Fruit fly (Drosophila melanogaster) whole organism, prepupa: ENCODE data around the gene bun.
A peak's percentile ranks its signal among the peaks of the same experiment; 100 is the strongest.

Source experiments
- CG10631 ChIP-seq: fragments of 200-800 bp; sonication (Bioruptor generic); optimal IDR thresholded peaks from 2 replicates; lab custom pipeline; 2016; ENCODE audit warnings: missing biosample characterization, missing genetic modification characterization
- CG10669 ChIP-seq: fragments of 200-800 bp; sonication (Bioruptor generic); optimal IDR thresholded peaks from 3 replicates; lab custom pipeline; 2018; ENCODE audit warnings: missing biosample characterization, mild to moderate bottlenecking, missing genetic modification characterization, moderate library complexity
- CG11762 ChIP-seq: fragments of 200-800 bp; sonication (Bioruptor generic); optimal IDR thresholded peaks from 3 replicates; lab custom pipeline; 2016; ENCODE audit warnings: missing biosample characterization, missing genetic modification characterization; ENCODE audit not compliant: insufficient read depth
- CG11902 ChIP-seq: fragments of 200-800 bp; sonication (Bioruptor generic); optimal IDR thresholded peaks from 3 replicates; lab custom pipeline; 2016; ENCODE audit warnings: missing biosample characterization, missing genetic modification characterization
- CG15336 ChIP-seq: fragments of 200-800 bp; sonication (Bioruptor generic); IDR thresholded peaks from 2 replicates; pipeline ENCODE4 v1.3.6; 2022; ENCODE audit warnings: missing biosample characterization, missing genetic modification characterization
- CG1621 ChIP-seq: fragments of 200-800 bp; sonication (Bioruptor generic); optimal IDR thresholded peaks from 3 replicates; lab custom pipeline; 2018; ENCODE audit warnings: missing biosample characterization, mild to moderate bottlenecking, missing genetic modification characterization
- CG16779 ChIP-seq: fragments of 200-800 bp; sonication (Bioruptor generic); optimal IDR thresholded peaks from 3 replicates; lab custom pipeline; 2017; ENCODE audit warnings: missing biosample characterization, mild to moderate bottlenecking, missing genetic modification characterization
- CG3032 ChIP-seq: fragments of 200-800 bp; optimal IDR thresholded peaks from 2 replicates; lab custom pipeline; 2019; ENCODE audit warnings: missing biosample characterization, mild to moderate bottlenecking, missing genetic modification characterization, moderate library complexity
- CG31627 ChIP-seq: fragments of 200-800 bp; sonication (Bioruptor generic); optimal IDR thresholded peaks from 3 replicates; lab custom pipeline; 2016; ENCODE audit warnings: missing biosample characterization, missing genetic modification characterization
- CG32006 ChIP-seq: fragments of 200-800 bp; sonication (Bioruptor generic); optimal IDR thresholded peaks from 3 replicates; lab custom pipeline; 2017; ENCODE audit warnings: missing biosample characterization, mild to moderate bottlenecking, missing genetic modification characterization
- CG3919 ChIP-seq: fragments of 200-800 bp; sonication (Bioruptor generic); optimal IDR thresholded peaks from 3 replicates; lab custom pipeline; 2016; ENCODE audit warnings: missing biosample characterization, missing genetic modification characterization
- CG6163 ChIP-seq: fragments of 200-800 bp; sonication (Bioruptor generic); IDR thresholded peaks from 3 replicates; pipeline ENCODE4 v1.3.6; 2022; ENCODE audit warnings: missing biosample characterization, missing genetic modification characterization
- CG6808 ChIP-seq: fragments of 200-800 bp; sonication (Bioruptor generic); optimal IDR thresholded peaks from 3 replicates; lab custom pipeline; 2017; ENCODE audit warnings: missing biosample characterization, missing genetic modification characterization, mild to moderate bottlenecking, moderate library complexity, missing genetic modification reagents
- CG6854 ChIP-seq: fragments of 200-800 bp; sonication (Bioruptor generic); optimal IDR thresholded peaks from 2 replicates; lab custom pipeline; 2017; ENCODE audit warnings: missing biosample characterization, mild to moderate bottlenecking, missing genetic modification characterization
- CG7368 ChIP-seq: fragments of 200-800 bp; sonication (Bioruptor generic); optimal IDR thresholded peaks from 3 replicates; lab custom pipeline; 2016; ENCODE audit warnings: missing biosample characterization, missing genetic modification characterization
- CG8119 ChIP-seq: fragments of 200-800 bp; sonication (Bioruptor generic); IDR thresholded peaks from 3 replicates; pipeline ENCODE4 v1.3.6; 2022; ENCODE audit warnings: missing biosample characterization, missing genetic modification characterization
- CG8319 ChIP-seq: fragments of 200-800 bp; sonication (Bioruptor generic); optimal IDR thresholded peaks from 3 replicates; lab custom pipeline; 2016; ENCODE audit warnings: missing biosample characterization, missing genetic modification characterization
- CG8632 ChIP-seq: fragments of 200-800 bp; sonication (Bioruptor generic); optimal IDR thresholded peaks from 3 replicates; lab custom pipeline; 2016; ENCODE audit warnings: missing biosample characterization, missing genetic modification characterization
- CG9139 ChIP-seq: fragments of 200-800 bp; sonication (Bioruptor generic); optimal IDR thresholded peaks from 3 replicates; lab custom pipeline; 2017; ENCODE audit warnings: missing biosample characterization, mild to moderate bottlenecking, missing genetic modification characterization
- Eip78C ChIP-seq: fragments of 200-800 bp; sonication (Bioruptor generic); peaks from one replicate; lab custom pipeline; 2016; ENCODE audit warnings: missing biosample characterization, missing genetic modification characterization
- Ets21C ChIP-seq: fragments of 200-800 bp; sonication (Bioruptor generic); optimal IDR thresholded peaks from 3 replicates; lab custom pipeline; 2016; ENCODE audit warnings: missing biosample characterization, missing genetic modification characterization
- Ets96B ChIP-seq: fragments of 200-800 bp; optimal IDR thresholded peaks from 2 replicates; lab custom pipeline; 2019; ENCODE audit warnings: missing biosample characterization, mild to moderate bottlenecking, missing genetic modification characterization, moderate library complexity
- Gug ChIP-seq: fragments of 200-800 bp; sonication (Bioruptor generic); IDR thresholded peaks from 2 replicates; pipeline ENCODE4 v1.3.6; 2022; ENCODE audit warnings: missing biosample characterization, missing genetic modification characterization
- Hr4 ChIP-seq: fragments of 200-800 bp; sonication (Bioruptor generic); optimal IDR thresholded peaks from 3 replicates; lab custom pipeline; 2016; ENCODE audit warnings: missing biosample characterization, missing genetic modification characterization
- OdsH ChIP-seq: fragments of 200-800 bp; sonication (Bioruptor generic); optimal IDR thresholded peaks from 3 replicates; lab custom pipeline; 2016; ENCODE audit warnings: missing biosample characterization, missing genetic modification characterization
- Sox14 ChIP-seq: fragments of 200-800 bp; sonication (Bioruptor generic); optimal IDR thresholded peaks from 3 replicates; lab custom pipeline; 2016; ENCODE audit warnings: missing biosample characterization, missing genetic modification characterization
- acj6 ChIP-seq: fragments of 200-800 bp; sonication (Bioruptor generic); optimal IDR thresholded peaks from 3 replicates; lab custom pipeline; 2016; ENCODE audit warnings: missing biosample characterization, missing genetic modification characterization
- cyc ChIP-seq: fragments of 200-800 bp; sonication (Bioruptor generic); optimal IDR thresholded peaks from 3 replicates; lab custom pipeline; 2016; ENCODE audit warnings: missing biosample characterization, missing genetic modification characterization
- dsx ChIP-seq: fragments of 200-800 bp; optimal IDR thresholded peaks from 3 replicates; lab custom pipeline; 2019; ENCODE audit warnings: missing biosample characterization, mild to moderate bottlenecking, missing genetic modification characterization, moderate library complexity; ENCODE audit not compliant: poor library complexity, severe bottlenecking
- eg ChIP-seq: fragments of 200-800 bp; sonication (Bioruptor generic); IDR thresholded peaks from 3 replicates; pipeline ENCODE4 v1.3.6; 2022; ENCODE audit warnings: missing biosample characterization, missing genetic modification characterization
- esn ChIP-seq: fragments of 200-800 bp; sonication (Bioruptor generic); optimal IDR thresholded peaks from 2 replicates; lab custom pipeline; 2016; ENCODE audit warnings: missing biosample characterization, mild to moderate bottlenecking, missing genetic modification characterization, moderate library complexity
- fkh ChIP-seq: fragments of 200-800 bp; sonication (Bioruptor generic); optimal IDR thresholded peaks from 3 replicates; lab custom pipeline; 2017; ENCODE audit warnings: missing biosample characterization, mild to moderate bottlenecking, missing genetic modification characterization, moderate library complexity
- lz ChIP-seq: fragments of 200-800 bp; sonication (Bioruptor generic); optimal IDR thresholded peaks from 3 replicates; lab custom pipeline; 2016; ENCODE audit warnings: missing biosample characterization, missing genetic modification characterization
- net ChIP-seq: fragments of 200-800 bp; sonication (Bioruptor generic); optimal IDR thresholded peaks from 3 replicates; lab custom pipeline; 2016; ENCODE audit warnings: missing biosample characterization, missing genetic modification characterization
- pdm3 ChIP-seq: fragments of 200-800 bp; sonication (Bioruptor generic); optimal IDR thresholded peaks from 3 replicates; lab custom pipeline; 2016; ENCODE audit warnings: missing biosample characterization, missing genetic modification characterization
- ss ChIP-seq, 2 experiments: fragments of 200-800 bp; sonication (Bioruptor generic); optimal IDR thresholded peaks; 2 replicates in 1 of 2; 3 replicates in 1 of 2; lab custom pipeline; 2017 to 2018; ENCODE audit warnings: mild to moderate bottlenecking in 2 of 2, missing biosample characterization in 2 of 2, missing genetic modification characterization in 2 of 2, moderate library complexity in 1 of 2
- svp ChIP-seq: fragments of 200-800 bp; sonication (Bioruptor generic); peaks from one replicate; lab custom pipeline; 2016; ENCODE audit warnings: missing biosample characterization, missing genetic modification characterization
- vri ChIP-seq: fragments of 200-800 bp; sonication (Bioruptor generic); optimal IDR thresholded peaks from 3 replicates; lab custom pipeline; 2016; ENCODE audit warnings: missing biosample characterization, mild to moderate bottlenecking, missing genetic modification characterization

Gene bun

DNA sequence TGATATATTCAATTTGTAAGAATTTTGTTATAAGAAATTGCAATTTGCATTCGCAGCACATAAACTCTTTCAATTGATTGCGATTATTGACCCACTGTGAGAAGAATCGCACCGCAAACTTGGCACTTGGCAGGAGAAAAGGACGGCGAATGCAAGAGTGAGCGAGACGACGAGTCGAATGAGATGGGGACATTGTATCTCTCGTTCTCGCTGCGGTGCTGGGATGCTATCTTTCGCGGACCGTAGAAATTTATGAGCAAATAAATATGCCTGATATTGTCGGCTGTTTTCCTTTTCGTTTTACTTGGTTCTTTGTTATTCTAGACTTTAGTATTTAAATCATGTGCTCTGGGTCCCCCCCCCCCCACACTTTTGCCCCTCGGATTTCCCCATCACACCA, 18.8 kb downstream of the bun start (continued):
- 0 out of 2 replicates have a peak, but pooled peaks have one; percentile 24 for TF ChIP-seq Gug (GFP tag; lab: Robert Waterston, UW)
- peak; percentile 14 for TF ChIP-seq vri (GFP tag; lab: Kevin White, UChicago)
- peak; percentile 56 for TF ChIP-seq Eip78C (GFP tag; lab: Kevin White, UChicago)
- no peak for TF ChIP-seq CG8319
- peak; percentile 0 for TF ChIP-seq Hr4 (GFP tag; lab: Kevin White, UChicago)
- TF ChIP-seq acj6 = no peak
- TF ChIP-seq fkh (GFP tag; lab: Kevin White, UChicago) = no peak
- 0 out of 3 replicates have a peak, but pooled peaks have one; percentile 62 for TF ChIP-seq eg (GFP tag; lab: Robert Waterston, UW)
- TF ChIP-seq pdm3 (GFP tag; lab: Kevin White, UChicago) = no peak
- no peak for TF ChIP-seq CG10631
- TF ChIP-seq Sox14 (GFP tag; lab: Kevin White, UChicago) = peak; percentile 65
- peak; percentile 24 for TF ChIP-seq Ets96B (tag; lab: Kevin White, UChicago)
- TF ChIP-seq CG3032 (tag; lab: Kevin White, UChicago) = peak; percentile 11
- peak; percentile 12 for TF ChIP-seq CG3919
- TF ChIP-seq CG15336 (GFP tag; lab: Robert Waterston, UW) = no peak
- TF ChIP-seq esn (GFP tag; lab: Kevin White, UChicago) = no peak
- no peak for TF ChIP-seq Ets21C (GFP tag; lab: Kevin White, UChicago)
- TF ChIP-seq CG8632 (GFP tag; lab: Kevin White, UChicago) = no peak
- no peak for TF ChIP-seq cyc (GFP tag; lab: Kevin White, UChicago)
- TF ChIP-seq CG1621 (tag; lab: Kevin White, UChicago) = peak; percentile 51
- no peak for TF ChIP-seq lz (GFP tag; lab: Kevin White, UChicago)
- no peak for TF ChIP-seq net
- TF ChIP-seq CG11902 (GFP tag; lab: Kevin White, UChicago) = no peak
- TF ChIP-seq CG7368 (GFP tag; lab: Kevin White, UChicago) = no peak
- peak; percentile 84 for TF ChIP-seq svp (GFP tag; lab: Kevin White, UChicago)
- peak; percentile 4 for TF ChIP-seq CG32006 (GFP tag; lab: Kevin White, UChicago)
- TF ChIP-seq CG31627 = no peak
- TF ChIP-seq CG16779 = peak; percentile 36

DNA sequence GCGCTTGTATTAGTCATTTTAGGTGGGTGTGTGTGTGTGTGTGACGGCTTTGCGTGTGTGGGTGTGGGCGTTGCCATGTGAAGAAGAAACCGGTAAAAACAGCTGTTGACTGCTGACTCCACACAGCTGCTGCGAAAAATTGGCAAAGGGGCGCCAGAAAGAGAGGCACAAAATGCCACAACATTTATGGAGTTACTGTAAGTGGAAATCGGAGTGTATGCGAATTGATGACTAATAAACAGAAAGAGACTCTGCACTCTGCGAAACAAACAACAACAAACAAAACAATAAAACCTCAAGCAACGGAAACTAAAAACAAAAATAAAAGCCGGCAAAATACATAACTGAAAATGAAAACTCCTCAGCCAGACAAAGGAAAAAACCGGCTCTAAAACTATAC, 22.3 kb downstream of the bun start:
- peak; percentile 48; the same call in 2 of the 3 replicates for TF ChIP-seq CG8119 (GFP tag; lab: Robert Waterston, UW)
- no peak for TF ChIP-seq CG7368 (GFP tag; lab: Kevin White, UChicago)
- TF ChIP-seq CG9139 (GFP tag; lab: Kevin White, UChicago) = peak; percentile 5
- no peak for TF ChIP-seq OdsH (GFP tag; lab: Kevin White, UChicago)
- TF ChIP-seq CG3032 (tag; lab: Kevin White, UChicago) = peak; percentile 29
- TF ChIP-seq Eip78C (GFP tag; lab: Kevin White, UChicago) = peak; percentile 57
- TF ChIP-seq CG6808 (GFP tag; lab: Kevin White, UChicago) = peak; percentile 58
- peak; percentile 54; the same call in 1 of the 3 replicates for TF ChIP-seq CG6163 (GFP tag; lab: Robert Waterston, UW)
- peak; percentile 60 for TF ChIP-seq Sox14 (GFP tag; lab: Kevin White, UChicago)
- TF ChIP-seq CG6854 = peak; percentile 17
- peak; percentile 64 for TF ChIP-seq dsx
- TF ChIP-seq CG10669 (GFP tag; lab: Kevin White, UChicago) = peak; percentile 8
- TF ChIP-seq CG11762 (GFP tag; lab: Kevin White, UChicago) = no peak
- peak; percentile 53 to 80 for TF ChIP-seq ss (GFP tag; optimal IDR thresholded peaks at IDR 0.05; lab: Kevin White, UChicago)
- peak; percentile 13; the same call in 1 of the 3 replicates for TF ChIP-seq eg (GFP tag; lab: Robert Waterston, UW)
- TF ChIP-seq Ets96B (tag; lab: Kevin White, UChicago) = peak; percentile 3
